Fruit fly (Drosophila melanogaster) Kc167 (cell line): ENCODE data around the gene CG8915.

ENCODE experiments used
- Myc ChIP-seq: fragments of >200 bp; optimal IDR thresholded peaks from 2 replicates; lab custom pipeline; 2017; ENCODE audit warnings: missing external identifiers
- Sin3A ChIP-seq: fragments of >200 bp; optimal IDR thresholded peaks from 2 replicates; lab custom pipeline; 2018; ENCODE audit warnings: missing external identifiers
- h ChIP-seq: fragments of >200 bp; optimal IDR thresholded peaks from 3 replicates; lab custom pipeline; 2018; ENCODE audit warnings: missing external identifiers
- insv ChIP-seq: fragments of >200 bp; optimal IDR thresholded peaks from 3 replicates; lab custom pipeline; 2018; ENCODE audit warnings: missing external identifiers
- psq ChIP-seq: fragments of >200 bp; optimal IDR thresholded peaks from 2 replicates; lab custom pipeline; 2017; ENCODE audit warnings: missing external identifiers
- ttk ChIP-seq: sonication (Bioruptor generic); optimal IDR thresholded peaks from 2 replicates; lab custom pipeline; 2017; ENCODE audit warnings: missing external identifiers

Gene CG8915

dm6 chrX:17274798-17275197 is 30.0 kb upstream of the CG8915 start:
- TF ChIP-seq Sin3A (lab: Kevin White, UChicago) (no peak), ttk (lab: Kevin White, UChicago) (no peak), Myc (lab: Kevin White, UChicago) (no peak), psq (lab: Kevin White, UChicago) (no peak), insv (lab: Kevin White, UChicago) (no peak), h (lab: Kevin White, UChicago) (no peak)

- TF ChIP-seq Sin3A (lab: Kevin White, UChicago) (no peak), insv (lab: Kevin White, UChicago) (no peak), ttk (lab: Kevin White, UChicago) (no peak), psq (lab: Kevin White, UChicago) (no peak), Myc (lab: Kevin White, UChicago) (no peak), h (lab: Kevin White, UChicago) (no peak)
Measured at dm6 chrX:17265402-17266028, 20.7 kb upstream of the CG8915 start.

dm6 chrX:17262049-17262448 is 17.2 kb upstream of the CG8915 start:
- TF ChIP-seq insv (lab: Kevin White, UChicago) (no peak), h (lab: Kevin White, UChicago) (no peak), ttk (lab: Kevin White, UChicago) (no peak), psq (lab: Kevin White, UChicago) (no peak), Sin3A (lab: Kevin White, UChicago) (no peak), Myc (lab: Kevin White, UChicago) (no peak)

dm6 chrX:17255677-17256076 is 10.9 kb upstream of the CG8915 start:
- TF ChIP-seq psq (lab: Kevin White, UChicago), result no peak
- no peak for TF ChIP-seq Myc (lab: Kevin White, UChicago)
- no peak for TF ChIP-seq Sin3A (lab: Kevin White, UChicago)
- no peak for TF ChIP-seq h (lab: Kevin White, UChicago)
- TF ChIP-seq insv (lab: Kevin White, UChicago), result no peak
- no peak for TF ChIP-seq ttk (lab: Kevin White, UChicago)

- TF ChIP-seq insv (lab: Kevin White, UChicago) (no peak), h (lab: Kevin White, UChicago) (no peak), ttk (lab: Kevin White, UChicago) (no peak), Myc (lab: Kevin White, UChicago) (no peak), Sin3A (lab: Kevin White, UChicago) (no peak)
Measured at dm6 chrX:17254094-17254493, 9.3 kb upstream of the CG8915 start.

dm6 chrX:17249326-17249725 is 4.5 kb upstream of the CG8915 start, which contains the start of gene CG8675:
Gene CG8675 (minus strand): TSS chrX:17249502.
- no peak for TF ChIP-seq Sin3A (lab: Kevin White, UChicago)

dm6 chrX:17246916-17247315 is 2.1 kb upstream of the CG8915 start, which contains the start of gene CG42854:
Gene CG42854 (minus strand): TSS chrX:17247016.
- no peak for TF ChIP-seq ttk (lab: Kevin White, UChicago)
- TF ChIP-seq psq (lab: Kevin White, UChicago), result no peak
- TF ChIP-seq insv (lab: Kevin White, UChicago), result no peak
- no peak for TF ChIP-seq Sin3A (lab: Kevin White, UChicago)
- no peak for TF ChIP-seq Myc (lab: Kevin White, UChicago)
- TF ChIP-seq h (lab: Kevin White, UChicago), result no peak

- TF ChIP-seq ttk (lab: Kevin White, UChicago) (no peak), h (lab: Kevin White, UChicago) (no peak), insv (lab: Kevin White, UChicago) (no peak), psq (lab: Kevin White, UChicago) (no peak), Myc (lab: Kevin White, UChicago) (no peak), Sin3A (lab: Kevin White, UChicago) (no peak)
Measured at dm6 chrX:17237421-17237820, 7.4 kb downstream of the CG8915 start.

dm6 chrX:17236468-17236867 is 8.3 kb downstream of the CG8915 start:
- TF ChIP-seq Sin3A (lab: Kevin White, UChicago), result no peak
- no peak for TF ChIP-seq Myc (lab: Kevin White, UChicago)
- no peak for TF ChIP-seq insv (lab: Kevin White, UChicago)
- TF ChIP-seq ttk (lab: Kevin White, UChicago), result no peak
- no peak for TF ChIP-seq psq (lab: Kevin White, UChicago)
- no peak for TF ChIP-seq h (lab: Kevin White, UChicago)

dm6 chrX:17232642-17233041 is 12.2 kb downstream of the CG8915 start, which contains the start of gene f:
Gene f (plus strand): TSS chrX:17232942.
- TF ChIP-seq h (lab: Kevin White, UChicago) (no peak), Sin3A (lab: Kevin White, UChicago) (no peak), psq (lab: Kevin White, UChicago) (no peak), Myc (lab: Kevin White, UChicago) (no peak), insv (lab: Kevin White, UChicago) (no peak), ttk (lab: Kevin White, UChicago) (no peak)

- no peak for TF ChIP-seq Myc (lab: Kevin White, UChicago)
- TF ChIP-seq ttk (lab: Kevin White, UChicago), result no peak
Measured at dm6 chrX:17230944-17231343, 13.9 kb downstream of the CG8915 start, which contains the start of gene CG10597. Gene CG10597 (minus strand): TSS chrX:17231044.
